Fruit fly (Drosophila melanogaster): ENCODE data around the gene CG10077.

Gene CG10077

DNA sequence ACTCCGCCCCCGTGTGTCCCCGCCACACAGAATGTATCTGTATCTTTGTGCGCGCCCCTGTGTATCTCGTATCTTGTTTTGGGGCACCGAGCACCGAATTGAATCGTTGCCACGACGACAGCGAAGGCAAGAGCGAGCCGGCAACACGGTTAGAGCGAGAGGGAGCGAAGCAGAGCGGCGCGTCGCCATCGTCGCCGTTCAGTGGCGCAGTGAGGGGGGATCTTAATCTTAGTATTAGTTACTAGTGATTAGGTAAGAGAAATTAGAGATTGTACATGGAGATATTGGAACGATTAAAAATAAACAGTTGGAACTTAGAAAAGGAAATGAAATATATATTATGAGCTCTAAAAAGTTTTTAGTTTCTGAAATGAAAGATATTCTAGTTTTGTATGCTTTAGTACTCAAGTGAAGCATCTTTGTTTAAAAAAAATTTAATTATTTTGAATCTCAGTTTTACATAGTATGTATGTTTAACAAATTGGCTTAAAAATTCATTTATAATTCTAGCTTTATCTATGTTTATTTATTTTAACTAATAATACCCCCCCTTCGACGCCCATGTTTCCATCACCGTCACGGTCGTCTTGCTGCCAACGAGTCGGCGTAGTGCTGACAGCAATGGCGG lies 33.4 kb upstream of the CG10077 start (continued):
- TF ChIP-seq gcm2 (GFP tag; optimal IDR thresholded peaks at IDR 0.05) (no peak), CG14710 (tag; optimal IDR thresholded peaks at IDR 0.05) (peak; percentile 97), CG12942 (GFP tag; optimal IDR thresholded peaks at IDR 0.05) (peak; percentile 77), Hmx (GFP tag; optimal IDR thresholded peaks at IDR 0.05) (peak; percentile 80), Rfx (GFP tag; IDR thresholded peaks at IDR 0.05) (peak; percentile 90), HHEX (GFP tag; optimal IDR thresholded peaks at IDR 0.05) (peak; percentile 92), Hmr (GFP tag; optimal IDR thresholded peaks at IDR 0.05) (peak; percentile 91), CG17568 (GFP tag; optimal IDR thresholded peaks at IDR 0.05) (peak; percentile 24), Max (GFP tag; optimal IDR thresholded peaks at IDR 0.05) (peak; percentile 79), CG12104 (GFP tag; optimal IDR thresholded peaks at IDR 0.05) (peak; percentile 96), cg (GFP tag; optimal IDR thresholded peaks at IDR 0.05) (no peak), Taf1 (GFP tag; IDR thresholded peaks at IDR 0.05) (peak; percentile 65), Nf-YB (GFP tag; optimal IDR thresholded peaks at IDR 0.05) (peak; percentile 98), Ptx1 (GFP tag; IDR thresholded peaks at IDR 0.05) (peak; percentile 91), sr (GFP tag; IDR thresholded peaks at IDR 0.05) (peak; percentile 45; the same call in 2 of the 3 replicates), CG10274 (GFP tag; optimal IDR thresholded peaks at IDR 0.05) (peak; percentile 82), tin (GFP tag; optimal IDR thresholded peaks at IDR 0.05) (peak; percentile 93), eyg (GFP tag; optimal IDR thresholded peaks at IDR 0.05) (peak; percentile 51), CG2129 (GFP tag; IDR thresholded peaks at IDR 0.05; ENCODE audit: partially characterized antibody) (no peak), slou (GFP tag; optimal IDR thresholded peaks at IDR 0.05) (peak; percentile 88), CG31388 (GFP tag; optimal IDR thresholded peaks at IDR 0.05) (peak; percentile 80), CG15514 (GFP tag; optimal IDR thresholded peaks at IDR 0.05) (peak; percentile 63), HmgZ (tag; optimal IDR thresholded peaks at IDR 0.05) (peak; percentile 49), aop (GFP tag; IDR thresholded peaks at IDR 0.05) (no peak), Trl (optimal IDR thresholded peaks at IDR 0.05) (no peak), Trl (GFP tag; optimal IDR thresholded peaks at IDR 0.05) (peak; percentile 72), lab (GFP tag; optimal IDR thresholded peaks at IDR 0.05) (peak; percentile 91), BEAF-32 (GFP tag; optimal IDR thresholded peaks at IDR 0.05) (no peak), Dref (GFP tag; IDR thresholded peaks at IDR 0.05) (0 out of 2 replicates have a peak, but pooled peaks have one; percentile 27), Fer1 (GFP tag; optimal IDR thresholded peaks at IDR 0.05) (peak; percentile 94), da (GFP tag; optimal IDR thresholded peaks at IDR 0.05) (peak; percentile 36), CG9797 (GFP tag; optimal IDR thresholded peaks at IDR 0.05) (peak; percentile 25), zfh2 (GFP tag; optimal IDR thresholded peaks at IDR 0.05) (peak; percentile 64), D19A (tag; optimal IDR thresholded peaks at IDR 0.05) (peak; percentile 93), Bteb2 (GFP tag; optimal IDR thresholded peaks at IDR 0.05) (peak; percentile 47), org-1 (GFP tag; optimal IDR thresholded peaks at IDR 0.05) (peak; percentile 88), hkb (optimal IDR thresholded peaks at IDR 0.05) (no peak), hkb (GFP tag; IDR thresholded peaks at IDR 0.05) (peak; percentile 83), so (GFP tag; IDR thresholded peaks at IDR 0.05) (peak; percentile 79; the same call in 2 of the 3 replicates), CG32532 (GFP tag; IDR thresholded peaks at IDR 0.05) (peak; percentile 82), trem (tag; optimal IDR thresholded peaks at IDR 0.05) (peak; percentile 90), CG11696 (GFP tag; IDR thresholded peaks at IDR 0.05) (0 out of 2 replicates have a peak, but pooled peaks have one; percentile 37), yki (optimal IDR thresholded peaks at IDR 0.05) (no peak), BtbVII (GFP tag; optimal IDR thresholded peaks at IDR 0.05) (peak; percentile 94), CG9437 (GFP tag; optimal IDR thresholded peaks at IDR 0.05) (peak; percentile 92), fu2 (GFP tag; optimal IDR thresholded peaks at IDR 0.05) (peak; percentile 27), GATAe (GFP tag; conservative IDR thresholded peaks at IDR 0.05) (peak; percentile 58; the same call in 1 of the 2 replicates), CG42726 (GFP tag; IDR thresholded peaks at IDR 0.05; ENCODE audit: partially characterized antibody) (no peak), CG2875 (GFP tag; optimal IDR thresholded peaks at IDR 0.05) (peak; percentile 85), Blimp-1 (GFP tag; optimal IDR thresholded peaks at IDR 0.05) (peak; percentile 89), Ets97D (GFP tag; optimal IDR thresholded peaks at IDR 0.05) (no peak)

Measured in whole organism, embryonic.